Worm (Caenorhabditis elegans) whole organism, L3 larva: ENCODE measurements around the gene ddx-23.

ENCODE experiments used
- ZK546.5 ChIP-seq: sonication (generic microtip); optimal IDR thresholded peaks from 2 replicates; lab custom pipeline; 2017; ENCODE audit warnings: missing biosample characterization, missing genetic modification characterization
- aly-2 ChIP-seq: fragments of 150-350 bp; optimal IDR thresholded peaks from 2 replicates; lab custom pipeline; 2014; ENCODE audit warnings: missing biosample characterization, missing genetic modification characterization
- ceh-28 ChIP-seq: fragments of 150-350 bp; optimal IDR thresholded peaks from 2 replicates; lab custom pipeline; 2014; ENCODE audit warnings: missing biosample characterization, missing genetic modification reagents, missing genetic modification characterization
- elt-2 ChIP-seq: sonication (generic microtip); optimal IDR thresholded peaks from 2 replicates; lab custom pipeline; 2016; ENCODE audit warnings: missing genetic modification reagents, mild to moderate bottlenecking, missing genetic modification characterization, missing compliant biosample characterization
- fkh-10 ChIP-seq: sonication (generic microtip); optimal IDR thresholded peaks from 2 replicates; lab custom pipeline; 2017; ENCODE audit warnings: missing biosample characterization, missing genetic modification reagents, missing genetic modification characterization
- jun-1 ChIP-seq: fragments of 150-350 bp; optimal IDR thresholded peaks from 2 replicates; lab custom pipeline; 2014; ENCODE audit warnings: missing biosample characterization, missing genetic modification reagents, missing genetic modification characterization
- mdl-1 ChIP-seq: fragments of 150-350 bp; optimal IDR thresholded peaks from 2 replicates; lab custom pipeline; 2014; ENCODE audit warnings: missing biosample characterization, missing genetic modification characterization
- nfya-1 ChIP-seq: sonication (generic microtip); optimal IDR thresholded peaks from 2 replicates; lab custom pipeline; 2017; ENCODE audit warnings: missing genetic modification characterization, mild to moderate bottlenecking, missing compliant biosample characterization, antibody characterized with exemption, moderate library complexity; ENCODE audit not compliant: insufficient read depth
- nhr-11 ChIP-seq: fragments of 150-350 bp; optimal IDR thresholded peaks from 2 replicates; lab custom pipeline; 2014; ENCODE audit warnings: missing biosample characterization, missing genetic modification characterization
- nhr-25 ChIP-seq: sonication (generic microtip); optimal IDR thresholded peaks from 2 replicates; lab custom pipeline; 2017; ENCODE audit warnings: missing biosample characterization, missing genetic modification characterization
- pha-4 ChIP-seq: fragments of 150-350 bp; optimal IDR thresholded peaks from 2 replicates; lab custom pipeline; 2014; ENCODE audit warnings: missing biosample characterization, missing genetic modification reagents, missing genetic modification characterization
- pqm-1 ChIP-seq: fragments of 150-350 bp; optimal IDR thresholded peaks from 2 replicates; lab custom pipeline; 2017; ENCODE audit warnings: missing biosample characterization, missing genetic modification characterization, inconsistent platforms
- snpc-4 ChIP-seq: fragments of 150-350 bp; optimal IDR thresholded peaks from 2 replicates; lab custom pipeline; 2014; ENCODE audit warnings: missing biosample characterization, missing genetic modification characterization
- unc-39 ChIP-seq: sonication (generic microtip); optimal IDR thresholded peaks from 4 replicates; lab custom pipeline; 2017; ENCODE audit warnings: missing biosample characterization, missing genetic modification characterization

DNA sequence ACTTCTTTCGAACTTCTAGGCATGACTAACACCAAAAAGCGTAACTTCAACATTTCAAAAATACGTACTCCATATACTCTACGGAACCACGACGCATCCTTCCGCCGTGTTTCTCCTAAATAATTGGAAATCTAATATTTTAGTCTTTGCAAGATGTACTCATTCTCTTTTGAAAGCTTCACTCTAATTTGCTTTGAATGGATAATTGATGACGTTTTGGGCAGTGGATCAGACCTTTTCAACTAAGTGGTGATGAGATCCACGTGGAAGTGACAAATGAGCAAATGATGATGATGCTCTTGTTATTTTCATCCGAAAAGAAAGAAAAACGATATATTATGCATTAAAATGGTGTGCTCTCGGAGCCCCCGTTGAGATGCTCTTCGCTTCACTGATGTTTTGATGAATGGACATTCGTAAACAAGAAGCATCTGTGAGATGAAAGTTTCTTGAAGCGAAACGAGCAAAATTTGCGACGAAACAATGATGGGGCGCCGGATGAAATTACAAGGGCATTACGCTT lies 28.6 kb downstream of the ddx-23 start:
- TF ChIP-seq pqm-1 (tag; lab: Kevin White, UChicago) (no peak), mdl-1 (tag; lab: Kevin White, UChicago) (no peak), nfya-1 (tag; lab: Kevin White, UChicago) (no peak), nhr-11 (tag; lab: Kevin White, UChicago) (no peak), aly-2 (no peak), fkh-10 (no peak), jun-1 (tag; lab: Kevin White, UChicago) (no peak), elt-2 (tag; lab: Kevin White, UChicago) (no peak), unc-39 (tag; lab: Kevin White, UChicago) (no peak), snpc-4 (tag; lab: Kevin White, UChicago) (no peak), pha-4 (tag; lab: Kevin White, UChicago) (no peak), ZK546.5 (no peak), ceh-28 (no peak), nhr-25 (tag; lab: Kevin White, UChicago) (no peak)
